Worm (Caenorhabditis elegans) whole organism, mixed stage, embryonic: ENCODE measurements around the gene atgl-1.

Source experiments
- M03D4.4 ChIP-seq: sonication (generic microtip); optimal IDR thresholded peaks from 2 replicates; lab custom pipeline; 2017; ENCODE audit warnings: mild to moderate bottlenecking, missing genetic modification characterization, missing compliant biosample characterization
- bed-3 ChIP-seq: fragments of 200-800 bp; sonication (Bioruptor generic); optimal IDR thresholded peaks from 3 replicates; lab custom pipeline; 2018; ENCODE audit warnings: mild to moderate bottlenecking, missing genetic modification characterization, moderate library complexity, missing compliant biosample characterization
- blmp-1 ChIP-seq: fragments of 150-350 bp; optimal IDR thresholded peaks from 2 replicates; lab custom pipeline; 2014; ENCODE audit warnings: missing biosample characterization, missing genetic modification characterization
- ceh-39 ChIP-seq: fragments of 150-350 bp; optimal IDR thresholded peaks from 2 replicates; lab custom pipeline; 2014; ENCODE audit warnings: missing biosample characterization, missing genetic modification characterization
- ceh-43 ChIP-seq: fragments of 200-800 bp; sonication (Bioruptor generic); optimal IDR thresholded peaks from 2 replicates; lab custom pipeline; 2018; ENCODE audit warnings: mild to moderate bottlenecking, missing genetic modification characterization, moderate library complexity, missing compliant biosample characterization
- ceh-83 ChIP-seq: fragments of 200-800 bp; sonication (Bioruptor generic); optimal IDR thresholded peaks from 2 replicates; lab custom pipeline; 2018; ENCODE audit warnings: mild to moderate bottlenecking, missing genetic modification characterization, missing compliant biosample characterization
- ces-1 ChIP-seq: fragments of 150-350 bp; optimal IDR thresholded peaks from 2 replicates; lab custom pipeline; 2014; ENCODE audit warnings: missing biosample characterization, missing genetic modification reagents, missing genetic modification characterization
- cnd-1 ChIP-seq: fragments of 200-800 bp; sonication (Bioruptor generic); optimal IDR thresholded peaks from 2 replicates; lab custom pipeline; 2018; ENCODE audit warnings: mild to moderate bottlenecking, missing genetic modification characterization, missing compliant biosample characterization
- drap-1 ChIP-seq: fragments of 200-800 bp; sonication (Bioruptor generic); optimal IDR thresholded peaks from 3 replicates; lab custom pipeline; 2018; ENCODE audit warnings: mild to moderate bottlenecking, missing genetic modification characterization, missing compliant biosample characterization
- elt-1 ChIP-seq: sonication (generic microtip); optimal IDR thresholded peaks from 2 replicates; lab custom pipeline; 2017; ENCODE audit warnings: missing genetic modification characterization, mild to moderate bottlenecking, missing compliant biosample characterization, antibody characterized with exemption, moderate library complexity, borderline replicate concordance; ENCODE audit not compliant: insufficient read depth
- elt-3 ChIP-seq: fragments of 150-350 bp; optimal IDR thresholded peaks from 2 replicates; lab custom pipeline; 2014; ENCODE audit warnings: missing biosample characterization, missing genetic modification characterization
- flh-1 ChIP-seq: fragments of 200-800 bp; sonication (Bioruptor generic); optimal IDR thresholded peaks from 2 replicates; lab custom pipeline; 2018; ENCODE audit warnings: mild to moderate bottlenecking, missing genetic modification characterization, moderate library complexity, missing compliant biosample characterization
- ham-2 ChIP-seq: fragments of 200-800 bp; sonication (Bioruptor generic); optimal IDR thresholded peaks from 2 replicates; lab custom pipeline; 2018; ENCODE audit warnings: mild to moderate bottlenecking, missing genetic modification characterization, missing compliant biosample characterization
- lin-13 ChIP-seq: fragments of 150-350 bp; optimal IDR thresholded peaks from 2 replicates; lab custom pipeline; 2014; ENCODE audit warnings: missing biosample characterization, missing genetic modification characterization
- lin-32 ChIP-seq: fragments of 200-800 bp; sonication (Bioruptor generic); optimal IDR thresholded peaks from 2 replicates; lab custom pipeline; 2018; ENCODE audit warnings: mild to moderate bottlenecking, missing genetic modification characterization, missing compliant biosample characterization
- lsy-2 ChIP-seq: fragments of 150-350 bp; optimal IDR thresholded peaks from 2 replicates; lab custom pipeline; 2014; ENCODE audit warnings: missing biosample characterization, missing genetic modification characterization
- mab-5 ChIP-seq: fragments of 150-350 bp; optimal IDR thresholded peaks from 2 replicates; lab custom pipeline; 2014; ENCODE audit warnings: missing biosample characterization, missing genetic modification characterization
- mep-1 ChIP-seq: fragments of 150-350 bp; optimal IDR thresholded peaks from 2 replicates; lab custom pipeline; 2017; ENCODE audit warnings: missing biosample characterization, missing genetic modification reagents, missing genetic modification characterization, inconsistent platforms
- mls-2 ChIP-seq: sonication (generic microtip); optimal IDR thresholded peaks from 2 replicates; lab custom pipeline; 2016; ENCODE audit warnings: mild to moderate bottlenecking, missing genetic modification characterization, moderate library complexity, missing compliant biosample characterization
- nhr-12 ChIP-seq: fragments of 150-350 bp; optimal IDR thresholded peaks from 2 replicates; lab custom pipeline; 2014; ENCODE audit warnings: missing biosample characterization, missing genetic modification characterization
- nhr-2 ChIP-seq: fragments of 150-350 bp; optimal IDR thresholded peaks from 2 replicates; lab custom pipeline; 2014; ENCODE audit warnings: missing biosample characterization, missing genetic modification characterization
- nhr-237 ChIP-seq: fragments of 150-350 bp; optimal IDR thresholded peaks from 2 replicates; lab custom pipeline; 2014; ENCODE audit warnings: missing biosample characterization, missing genetic modification characterization
- nhr-28 ChIP-seq: fragments of 150-350 bp; optimal IDR thresholded peaks from 2 replicates; lab custom pipeline; 2014; ENCODE audit warnings: missing biosample characterization, missing genetic modification characterization
- nhr-76 ChIP-seq: sonication (generic microtip); optimal IDR thresholded peaks from 2 replicates; lab custom pipeline; 2017; ENCODE audit warnings: missing biosample characterization, missing genetic modification characterization
- sem-2 ChIP-seq: fragments of 200-800 bp; sonication (Bioruptor generic); optimal IDR thresholded peaks from 2 replicates; lab custom pipeline; 2018; ENCODE audit warnings: mild to moderate bottlenecking, missing genetic modification characterization, missing compliant biosample characterization
- snpc-4 ChIP-seq: fragments of 150-350 bp; optimal IDR thresholded peaks from 2 replicates; lab custom pipeline; 2014; ENCODE audit warnings: missing biosample characterization, missing genetic modification characterization
- sptf-1 ChIP-seq: sonication (generic microtip); optimal IDR thresholded peaks from 2 replicates; lab custom pipeline; 2017; ENCODE audit warnings: mild to moderate bottlenecking, missing genetic modification characterization, moderate library complexity, missing compliant biosample characterization
- tbx-8 ChIP-seq: fragments of 200-800 bp; sonication (Bioruptor generic); optimal IDR thresholded peaks from 2 replicates; lab custom pipeline; 2018; ENCODE audit warnings: mild to moderate bottlenecking, missing genetic modification characterization, moderate library complexity, missing compliant biosample characterization
- unc-120 ChIP-seq: sonication (generic microtip); optimal IDR thresholded peaks from 2 replicates; lab custom pipeline; 2017; ENCODE audit warnings: missing genetic modification characterization, missing compliant biosample characterization; ENCODE audit not compliant: poor library complexity, severe bottlenecking
- unc-62 ChIP-seq: fragments of 150-350 bp; optimal IDR thresholded peaks from 2 replicates; lab custom pipeline; 2014; ENCODE audit warnings: missing biosample characterization, missing genetic modification reagents, missing genetic modification characterization
- ztf-11 ChIP-seq: fragments of 150-350 bp; optimal IDR thresholded peaks from 2 replicates; lab custom pipeline; 2014; ENCODE audit warnings: missing biosample characterization, missing genetic modification characterization

Gene atgl-1

ce11 chrIII:6389533-6389932 is 29.7 kb downstream of the atgl-1 start, which contains the start of gene C16A3.2:
TSS of gene C16A3.2 (plus strand) at chrIII:6389833.
- no peak for TF ChIP-seq ces-1 (GFP tag; lab: Kevin White, UChicago)
- no peak for TF ChIP-seq lin-32 (GFP tag; lab: Kevin White, UChicago)

- TF ChIP-seq lsy-2 (tag; lab: Kevin White, UChicago): peak; percentile 95
- TF ChIP-seq mls-2 (tag; lab: Kevin White, UChicago): no peak
Observed at ce11 chrIII:6382987-6383602, 36.2 kb downstream of the atgl-1 start, which contains the start of gene let-716. TSS of gene let-716 (plus strand) at chrIII:6383552.

ce11 chrIII:6381584-6382391 is 37.5 kb downstream of the atgl-1 start, which contains the start of gene znf-622:
TSS of gene znf-622 (plus strand) at chrIII:6381634.
- TF ChIP-seq ceh-83: no peak
- TF ChIP-seq blmp-1 (tag; lab: Kevin White, UChicago): no peak
- no peak for TF ChIP-seq elt-3
- TF ChIP-seq snpc-4 (tag; lab: Kevin White, UChicago): no peak
- no peak for TF ChIP-seq mls-2 (tag; lab: Kevin White, UChicago)
- TF ChIP-seq sem-2 (GFP tag; lab: Kevin White, UChicago): no peak
- no peak for TF ChIP-seq drap-1 (GFP tag; lab: Kevin White, UChicago)
- no peak for TF ChIP-seq ztf-11 (tag; lab: Kevin White, UChicago)
- TF ChIP-seq lin-13 (tag; lab: Kevin White, UChicago): no peak

ce11 chrIII:6380472-6380871 is 38.8 kb downstream of the atgl-1 start, which contains the start of gene C16A3.5:
TSS of gene C16A3.5 (plus strand) at chrIII:6380772.
- no peak for TF ChIP-seq bed-3 (GFP tag; lab: Kevin White, UChicago)
- no peak for TF ChIP-seq snpc-4 (tag; lab: Kevin White, UChicago)
- TF ChIP-seq ces-1 (GFP tag; lab: Kevin White, UChicago): no peak
- TF ChIP-seq sptf-1 (tag; lab: Kevin White, UChicago): no peak
- TF ChIP-seq blmp-1 (tag; lab: Kevin White, UChicago): no peak
- no peak for TF ChIP-seq elt-1 (tag; lab: Kevin White, UChicago)
- TF ChIP-seq unc-62 (GFP tag; lab: Kevin White, UChicago): no peak
- TF ChIP-seq lsy-2 (tag; lab: Kevin White, UChicago): no peak
- TF ChIP-seq ceh-43 (GFP tag; lab: Kevin White, UChicago): no peak
- no peak for TF ChIP-seq ham-2 (GFP tag; lab: Kevin White, UChicago)
- no peak for TF ChIP-seq ceh-39
- TF ChIP-seq, all 35 proteins: peak for 0

- TF ChIP-seq unc-120 (peak; percentile 40), lsy-2 (tag; lab: Kevin White, UChicago) (peak; percentile 37), nhr-12 (tag; lab: Kevin White, UChicago) (no peak), mab-5 (no peak), cnd-1 (tag; lab: Kevin White, UChicago) (no peak), sptf-1 (tag; lab: Kevin White, UChicago) (peak; percentile 28)
Observed at ce11 chrIII:6379129-6379528, 40.1 kb downstream of the atgl-1 start, which contains the start of gene C16A3.6. TSS of gene C16A3.6 (plus strand) at chrIII:6379212.

ce11 chrIII:6374947-6375415 is 44.3 kb downstream of the atgl-1 start, which contains the start of the genes rps-13 and nfx-1:
TSS of gene rps-13 (minus strand) at chrIII:6374997.
TSS of gene nfx-1 (plus strand) at chrIII:6375379.
- TF ChIP-seq nhr-237 (tag; lab: Kevin White, UChicago) (peak; percentile 59), lsy-2 (tag; lab: Kevin White, UChicago) (peak; percentile 98), blmp-1 (tag; lab: Kevin White, UChicago) (no peak), M03D4.4 (no peak), bed-3 (GFP tag; lab: Kevin White, UChicago) (no peak), mab-5 (no peak), flh-1 (GFP tag; lab: Kevin White, UChicago) (no peak), ham-2 (GFP tag; lab: Kevin White, UChicago) (peak; percentile 34), nhr-2 (tag; lab: Kevin White, UChicago) (peak; percentile 56), sem-2 (GFP tag; lab: Kevin White, UChicago) (no peak), drap-1 (GFP tag; lab: Kevin White, UChicago) (peak; percentile 2), elt-3 (no peak), snpc-4 (tag; lab: Kevin White, UChicago) (no peak), tbx-8 (no peak), unc-120 (peak; percentile 72), ceh-39 (peak; percentile 30), sptf-1 (tag; lab: Kevin White, UChicago) (no peak), elt-1 (tag; lab: Kevin White, UChicago) (no peak), cnd-1 (tag; lab: Kevin White, UChicago) (no peak), nhr-28 (tag; lab: Kevin White, UChicago) (no peak), unc-62 (GFP tag; lab: Kevin White, UChicago) (no peak), ztf-11 (tag; lab: Kevin White, UChicago) (no peak), lin-32 (GFP tag; lab: Kevin White, UChicago) (no peak), lin-13 (tag; lab: Kevin White, UChicago) (peak; percentile 68), nhr-76 (no peak), mep-1 (tag; lab: Kevin White, UChicago) (peak; percentile 93), ces-1 (GFP tag; lab: Kevin White, UChicago) (no peak), ceh-43 (GFP tag; lab: Kevin White, UChicago) (no peak), nhr-12 (tag; lab: Kevin White, UChicago) (no peak), ceh-83 (no peak), mls-2 (tag; lab: Kevin White, UChicago) (peak; percentile 20)
